Worm (Caenorhabditis elegans) whole organism, L4 larva: ENCODE results near the gene lron-13.
"Not testable (repeated sequence)": the region's sequence is repeated elsewhere in the genome, so short reads cannot be mapped to it uniquely, and the experiment has no call there.

ENCODE experiments used
- F44E2.7 ChIP-seq: fragments of 200-800 bp; sonication (Bioruptor generic); IDR thresholded peaks from 2 replicates; pipeline ENCODE4 v2.1.2; 2022; ENCODE audit warnings: missing genetic modification characterization, missing compliant biosample characterization
- F49E8.2 ChIP-seq: sonication (generic microtip); optimal IDR thresholded peaks from 2 replicates; lab custom pipeline; 2016; ENCODE audit warnings: missing compliant biosample characterization, mild to moderate bottlenecking, missing genetic modification characterization, borderline replicate concordance
- T20F7.1 ChIP-seq: fragments of 200-800 bp; sonication (Bioruptor generic); optimal IDR thresholded peaks from 2 replicates; lab custom pipeline; 2018; ENCODE audit warnings: mild to moderate bottlenecking, missing genetic modification characterization, missing compliant biosample characterization
- Y48G9A.11 ChIP-seq: fragments of 200-800 bp; sonication (Bioruptor generic); IDR thresholded peaks from 2 replicates; pipeline ENCODE4 v1.3.6; 2022; ENCODE audit warnings: missing genetic modification reagents, missing genetic modification characterization, missing compliant biosample characterization
- Y75B8A.6 ChIP-seq: fragments of 200-800 bp; sonication (Bioruptor generic); IDR thresholded peaks from 2 replicates; pipeline ENCODE4 v1.3.6; 2022; ENCODE audit warnings: missing genetic modification reagents, missing genetic modification characterization, missing compliant biosample characterization
- ZK337.2 ChIP-seq: fragments of 200-800 bp; sonication (Bioruptor generic); IDR thresholded peaks from 2 replicates; pipeline ENCODE4 v1.3.6; 2022; ENCODE audit warnings: missing genetic modification reagents, missing genetic modification characterization, missing compliant biosample characterization
- ZK546.5 ChIP-seq, 2 experiments: sonication (generic microtip); optimal IDR thresholded peaks; 2 replicates each; lab custom pipeline; 2017; ENCODE audit warnings: missing biosample characterization in 2 of 2, missing genetic modification characterization in 2 of 2
- ama-1 ChIP-seq: fragments of 150-350 bp; optimal IDR thresholded peaks from 2 replicates; lab custom pipeline; 2014; ENCODE audit warnings: inconsistent platforms, mixed read lengths
- arid-1 ChIP-seq: fragments of 200-800 bp; sonication (Bioruptor generic); conservative IDR thresholded peaks from 2 replicates; pipeline ENCODE4 v1.3.6; 2022; ENCODE audit warnings: missing genetic modification reagents, missing genetic modification characterization, missing compliant biosample characterization
- ceh-28 ChIP-seq: fragments of 150-350 bp; optimal IDR thresholded peaks from 2 replicates; lab custom pipeline; 2014; ENCODE audit warnings: missing biosample characterization, missing genetic modification reagents, missing genetic modification characterization
- ceh-44 ChIP-seq: fragments of 200-800 bp; sonication (Bioruptor generic); IDR thresholded peaks from 2 replicates; pipeline ENCODE4 v1.3.6; 2022; ENCODE audit warnings: missing genetic modification reagents, missing genetic modification characterization, missing compliant biosample characterization
- ceh-82 ChIP-seq: sonication (generic microtip); optimal IDR thresholded peaks from 2 replicates; lab custom pipeline; 2017; ENCODE audit warnings: missing biosample characterization, missing genetic modification characterization
- ctbp-1 ChIP-seq: fragments of 200-800 bp; sonication (Bioruptor generic); IDR thresholded peaks from 2 replicates; pipeline ENCODE4 v1.3.6; 2022; ENCODE audit warnings: missing genetic modification reagents, missing genetic modification characterization, missing compliant biosample characterization
- daf-19 ChIP-seq: fragments of 200-800 bp; sonication (Bioruptor generic); conservative IDR thresholded peaks from 2 replicates; pipeline ENCODE4 v1.3.6; 2022; ENCODE audit warnings: missing genetic modification characterization, missing compliant biosample characterization
- dmd-9 ChIP-seq: fragments of 200-800 bp; sonication (Bioruptor generic); IDR thresholded peaks from 2 replicates; pipeline ENCODE4 v1.3.6; 2022; ENCODE audit warnings: missing genetic modification reagents, missing genetic modification characterization, missing compliant biosample characterization
- fkh-10 ChIP-seq: fragments of 150-350 bp; optimal IDR thresholded peaks from 2 replicates; lab custom pipeline; 2014; ENCODE audit warnings: missing biosample characterization, missing genetic modification reagents, missing genetic modification characterization
- fos-1 ChIP-seq: fragments of 150-350 bp; optimal IDR thresholded peaks from 2 replicates; lab custom pipeline; 2014; ENCODE audit warnings: missing biosample characterization, missing genetic modification characterization
- lin-29 ChIP-seq: fragments of 200-800 bp; sonication (Bioruptor generic); IDR thresholded peaks from 2 replicates; pipeline ENCODE4 v1.3.6; 2022; ENCODE audit warnings: missing genetic modification reagents, missing genetic modification characterization, missing compliant biosample characterization
- madf-5 ChIP-seq, 2 experiments: fragments of 200-800 bp; sonication (Bioruptor generic); IDR thresholded peaks; 2 replicates each; pipeline ENCODE4 v1.3.6; 2022; ENCODE audit warnings: missing compliant biosample characterization in 2 of 2, missing genetic modification characterization in 2 of 2
- mdl-1 ChIP-seq, 2 experiments: fragments of 150-350 bp in 1 of 2; sonication (generic microtip) in 1 of 2; optimal IDR thresholded peaks; 2 replicates each; lab custom pipeline; 2014 to 2017; ENCODE audit warnings: missing biosample characterization in 2 of 2, missing genetic modification characterization in 2 of 2
- mep-1 ChIP-seq: fragments of 150-350 bp; sonication (generic microtip); optimal IDR thresholded peaks from 3 replicates; lab custom pipeline; 2014; ENCODE audit warnings: missing biosample characterization, missing genetic modification characterization
- nhr-28 ChIP-seq: fragments of 150-350 bp; optimal IDR thresholded peaks from 2 replicates; lab custom pipeline; 2014; ENCODE audit warnings: missing biosample characterization, missing genetic modification characterization
- nhr-48 ChIP-seq: sonication (generic microtip); optimal IDR thresholded peaks from 2 replicates; lab custom pipeline; 2016; ENCODE audit warnings: mild to moderate bottlenecking, missing genetic modification characterization, missing compliant biosample characterization
- nhr-6 ChIP-seq: fragments of 150-350 bp; optimal IDR thresholded peaks from 2 replicates; lab custom pipeline; 2014; ENCODE audit warnings: missing biosample characterization, missing genetic modification characterization
- pqm-1 ChIP-seq: sonication (generic microtip); optimal IDR thresholded peaks from 2 replicates; lab custom pipeline; 2017; ENCODE audit warnings: missing biosample characterization, missing genetic modification characterization
- skn-1 ChIP-seq: fragments of 150-350 bp; optimal IDR thresholded peaks from 2 replicates; lab custom pipeline; 2014; ENCODE audit warnings: missing biosample characterization, missing genetic modification characterization
- snpc-1.2 ChIP-seq: fragments of 200-800 bp; sonication (Bioruptor generic); IDR thresholded peaks from 2 replicates; pipeline ENCODE4 v1.3.6; 2022; ENCODE audit warnings: missing genetic modification reagents, missing genetic modification characterization, missing compliant biosample characterization
- spr-1 ChIP-seq: sonication (generic microtip); optimal IDR thresholded peaks from 2 replicates; lab custom pipeline; 2016; ENCODE audit warnings: mild to moderate bottlenecking, missing genetic modification characterization, missing compliant biosample characterization
- tag-97 ChIP-seq: fragments of 200-800 bp; sonication (Bioruptor generic); IDR thresholded peaks from 2 replicates; pipeline ENCODE4 v1.3.6; 2022; ENCODE audit warnings: missing genetic modification characterization, missing compliant biosample characterization
- tra-1 ChIP-seq: fragments of 200-800 bp; sonication (Bioruptor generic); IDR thresholded peaks from 2 replicates; pipeline ENCODE4 v1.3.6; 2022; ENCODE audit warnings: missing genetic modification reagents, missing genetic modification characterization, missing compliant biosample characterization
- unc-39 ChIP-seq: sonication (generic microtip); optimal IDR thresholded peaks from 2 replicates; lab custom pipeline; 2017; ENCODE audit warnings: missing biosample characterization, missing genetic modification characterization
- unc-62 ChIP-seq, 3 experiments: fragments of 150-350 bp in 1 of 3; sonication (generic microtip); optimal IDR thresholded peaks in 2 of 3; peaks in 1 of 3; 1 replicate in 1 of 3; 2 replicates in 2 of 3; lab custom pipeline; 2014 to 2017; ENCODE audit warnings: missing biosample characterization in 3 of 3, missing genetic modification characterization in 3 of 3, missing genetic modification reagents in 3 of 3, missing genotype in 1 of 3
- zip-11 ChIP-seq: fragments of 200-800 bp; sonication (Bioruptor generic); IDR thresholded peaks from 2 replicates; pipeline ENCODE4 v1.3.6; 2022; ENCODE audit warnings: missing genetic modification characterization, missing compliant biosample characterization
- ztf-11 ChIP-seq: fragments of 150-350 bp; optimal IDR thresholded peaks from 2 replicates; lab custom pipeline; 2014; ENCODE audit warnings: missing biosample characterization, missing genetic modification characterization

Gene lron-13

DNA sequence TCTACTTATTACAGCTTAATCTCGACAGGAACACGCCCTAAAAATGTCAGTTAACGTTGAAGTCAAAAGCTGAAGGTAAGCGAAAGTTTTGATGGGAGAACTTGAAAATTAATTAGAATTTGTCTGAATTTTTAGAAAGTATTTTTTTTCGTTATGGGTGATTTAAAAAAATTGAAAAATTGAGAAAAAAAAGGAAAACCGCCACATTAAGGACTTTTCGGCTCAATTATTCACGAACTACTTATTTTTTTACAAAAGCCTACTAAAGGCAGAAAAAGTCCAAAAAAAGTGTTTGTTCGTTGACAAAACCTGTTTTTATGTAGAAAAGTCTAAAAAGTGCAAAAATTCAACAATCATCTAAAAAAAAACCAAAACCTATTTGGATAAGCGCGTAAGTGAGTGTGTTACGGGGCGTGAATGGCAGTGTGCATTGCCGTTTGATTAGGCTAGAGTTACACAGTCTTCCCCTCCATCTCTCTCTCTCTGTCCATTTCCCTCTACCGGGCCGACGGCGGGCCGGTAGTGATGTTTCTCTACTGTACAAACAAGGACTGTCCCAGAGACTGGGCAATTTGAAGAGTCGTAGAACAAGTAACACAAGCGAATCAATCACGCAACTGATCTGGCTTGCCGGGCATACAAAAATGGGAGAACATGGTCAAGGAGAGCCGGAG is at the start of gene lron-13 (continued):
- TF ChIP-seq ztf-11 = no peak
- no peak for TF ChIP-seq unc-39
- no peak for TF ChIP-seq skn-1 (tag; lab: Kevin White, UChicago)
- no peak for TF ChIP-seq snpc-1.2 (GFP tag; lab: Robert Waterston, UW)
- TF ChIP-seq ama-1 (lab: Kevin White, UChicago) = peak; percentile 2
- TF ChIP-seq F44E2.7 = no peak
- TF ChIP-seq pqm-1 (tag; lab: Kevin White, UChicago) = peak; percentile 45
- TF ChIP-seq mdl-1 (tag; optimal IDR thresholded peaks at IDR 0.05; lab: Kevin White, UChicago) = no peak
- TF ChIP-seq nhr-28 (tag; lab: Kevin White, UChicago) = peak; percentile 68
- no peak for TF ChIP-seq spr-1 (tag; lab: Kevin White, UChicago)
- TF ChIP-seq ceh-82 = no peak
- TF ChIP-seq daf-19 (GFP tag; lab: Robert Waterston, UW) = no peak
- TF ChIP-seq madf-5 (GFP tag; IDR thresholded peaks at IDR 0.05; lab: Robert Waterston, UW) = no peak
- TF ChIP-seq ctbp-1 (GFP tag; lab: Robert Waterston, UW) = no peak
- TF ChIP-seq tag-97 = no peak
- no peak for TF ChIP-seq fos-1 (tag; lab: Kevin White, UChicago)
- no peak for TF ChIP-seq fkh-10 (GFP tag; lab: Kevin White, UChicago)
- TF ChIP-seq, all 104 proteins: peak for 13

ce11 chrIII:13484024-13484423 is 43.2 kb upstream of the lron-13 start, which contains the start of gene acc-4:
TSS of gene acc-4 (minus strand) at chrIII:13484124.
- TF ChIP-seq ZK337.2 (no peak), Y75B8A.6 (GFP tag; lab: Robert Waterston, UW) (no peak), ztf-11 (no peak), F49E8.2 (no peak), lin-29 (GFP tag; lab: Robert Waterston, UW) (no peak), T20F7.1 (GFP tag; lab: Kevin White, UChicago) (no peak)

DNA sequence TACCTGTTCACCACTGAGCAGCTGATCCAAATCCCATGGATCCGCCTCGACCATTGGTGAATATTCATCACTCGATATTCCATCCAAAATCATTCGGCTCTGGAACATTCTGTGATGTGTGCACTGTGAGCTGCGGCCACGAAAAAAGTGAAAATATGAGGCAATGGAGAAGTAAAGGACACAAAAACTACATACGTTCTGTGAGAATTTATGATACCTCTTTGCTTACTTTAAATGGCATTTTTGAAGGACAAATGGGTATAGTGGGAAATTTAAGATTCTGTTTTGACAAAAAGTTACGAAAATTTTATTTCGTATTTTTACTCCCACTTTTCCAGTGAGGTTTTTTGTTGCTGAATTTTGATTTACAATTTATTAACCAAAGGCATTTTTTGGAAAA is 34.9 kb upstream of the lron-13 start, which contains the start of gene twk-40:
TSS of gene twk-40 (minus strand) at position 101 of the 400 bp plus-strand sequence.
- TF ChIP-seq mep-1 (tag; lab: Kevin White, UChicago) (no peak), arid-1 (GFP tag; lab: Robert Waterston, UW) (no peak), lin-29 (GFP tag; lab: Robert Waterston, UW) (no peak), ceh-44 (no peak), ctbp-1 (GFP tag; lab: Robert Waterston, UW) (no peak), tra-1 (no peak), nhr-6 (tag; lab: Kevin White, UChicago) (no peak), dmd-9 (GFP tag; lab: Robert Waterston, UW) (no peak), ZK337.2 (no peak)

- TF ChIP-seq unc-62 (GFP tag; optimal IDR thresholded peaks at IDR 0.05 in 1 of 2; lab: Kevin White, UChicago) = no peak
- TF ChIP-seq unc-62 (tag; optimal IDR thresholded peaks at IDR 0.05; lab: Kevin White, UChicago) = no peak
- TF ChIP-seq zip-11 (GFP tag; lab: Robert Waterston, UW) = no peak
- TF ChIP-seq nhr-48 (tag; lab: Kevin White, UChicago) = no peak
- TF ChIP-seq Y48G9A.11 (GFP tag; lab: Robert Waterston, UW) = no peak
- TF ChIP-seq F49E8.2 = no peak
- TF ChIP-seq snpc-1.2 (GFP tag; lab: Robert Waterston, UW) = no peak
Measured at ce11 chrIII:13495571-13495970, 31.7 kb upstream of the lron-13 start, which contains the start of gene T28A8.2. TSS of gene T28A8.2 (minus strand) at chrIII:13495671.

DNA sequence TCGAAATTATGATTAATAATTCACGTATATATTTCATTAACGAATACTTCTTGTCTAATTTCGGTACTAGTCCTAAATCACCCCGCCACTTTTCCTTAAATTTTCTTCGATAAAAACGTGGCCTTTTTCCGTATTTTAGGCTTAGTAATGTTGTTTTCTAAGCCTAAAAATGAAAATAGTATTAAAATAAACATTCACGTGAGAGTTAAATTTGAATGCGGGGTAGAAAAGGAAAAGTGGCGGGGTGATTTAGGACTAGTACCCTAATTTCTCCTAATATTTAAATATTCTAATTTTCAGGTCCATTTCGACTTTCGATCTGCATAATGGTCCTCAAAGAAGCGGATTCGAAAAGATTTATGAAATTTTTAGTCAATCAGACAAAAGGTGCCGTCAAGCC is 28.3 kb upstream of the lron-13 start, which contains the start of gene T28A8.6:
TSS of gene T28A8.6 (plus strand) at position 301 of the 400 bp plus-strand sequence.
- TF ChIP-seq nhr-6 (tag; lab: Kevin White, UChicago); ZK546.5 (tag; optimal IDR thresholded peaks at IDR 0.05; lab: Kevin White, UChicago); ceh-28: not testable (repeated sequence)
